Fruit fly (Drosophila melanogaster) whole organism, pupa: ENCODE data around the gene CG7632.
A peak's percentile ranks its signal among the peaks of the same experiment; 100 is the strongest.

ENCODE experiments used
- CG10348 ChIP-seq: fragments of 200-800 bp; sonication (Bioruptor generic); IDR thresholded peaks from 2 replicates; pipeline ENCODE4 v1.3.6; 2022; ENCODE audit warnings: missing biosample characterization, missing genetic modification characterization
- CG12605 ChIP-seq: fragments of 200-800 bp; sonication (Bioruptor generic); IDR thresholded peaks from 2 replicates; pipeline ENCODE4 v1.3.6; 2022; ENCODE audit warnings: missing biosample characterization, missing genetic modification characterization
- CG13204 ChIP-seq: fragments of 200-800 bp; sonication (Bioruptor generic); optimal IDR thresholded peaks from 2 replicates; lab custom pipeline; 2018; ENCODE audit warnings: missing biosample characterization, mild to moderate bottlenecking, missing genetic modification characterization, moderate library complexity
- CG14655 ChIP-seq: fragments of 200-800 bp; sonication (Bioruptor generic); optimal IDR thresholded peaks from 3 replicates; lab custom pipeline; 2017; ENCODE audit warnings: mild to moderate bottlenecking, missing biosample characterization, missing genetic modification reagents, missing genetic modification characterization
- CG15710 ChIP-seq: fragments of 200-800 bp; sonication (Bioruptor generic); optimal IDR thresholded peaks from 2 replicates; lab custom pipeline; 2018; ENCODE audit warnings: missing biosample characterization, mild to moderate bottlenecking, missing genetic modification characterization, moderate library complexity
- CG17806 ChIP-seq: fragments of 200-800 bp; sonication (Bioruptor generic); optimal IDR thresholded peaks from 2 replicates; lab custom pipeline; 2018; ENCODE audit warnings: missing biosample characterization, mild to moderate bottlenecking, missing genetic modification characterization, moderate library complexity
- CG32121 ChIP-seq: fragments of 200-800 bp; sonication (Bioruptor generic); IDR thresholded peaks from 2 replicates; pipeline ENCODE4 v1.3.6; 2022; ENCODE audit warnings: missing biosample characterization, missing genetic modification characterization
- CG34367 ChIP-seq: fragments of 200-800 bp; sonication (Bioruptor generic); optimal IDR thresholded peaks from 2 replicates; lab custom pipeline; 2018; ENCODE audit warnings: missing biosample characterization, mild to moderate bottlenecking, missing genetic modification characterization
- CG4496 ChIP-seq: fragments of 200-800 bp; sonication (Bioruptor generic); IDR thresholded peaks from 3 replicates; pipeline ENCODE4 v1.3.6; 2022; ENCODE audit warnings: missing biosample characterization, missing genetic modification characterization
- CG8159 ChIP-seq: fragments of 200-800 bp; sonication (Bioruptor generic); optimal IDR thresholded peaks from 3 replicates; lab custom pipeline; 2018; ENCODE audit warnings: missing biosample characterization, mild to moderate bottlenecking, missing genetic modification characterization, moderate library complexity
- CG8301 ChIP-seq: fragments of 200-800 bp; sonication (Bioruptor generic); optimal IDR thresholded peaks from 2 replicates; lab custom pipeline; 2018; ENCODE audit warnings: missing biosample characterization, mild to moderate bottlenecking, missing genetic modification characterization
- CG9948 ChIP-seq: fragments of 200-800 bp; sonication (Bioruptor generic); optimal IDR thresholded peaks from 2 replicates; lab custom pipeline; 2018; ENCODE audit warnings: missing biosample characterization, mild to moderate bottlenecking, missing genetic modification characterization, moderate library complexity
- D1 ChIP-seq: fragments of 200-800 bp; sonication (Bioruptor generic); optimal IDR thresholded peaks from 2 replicates; lab custom pipeline; 2018; ENCODE audit warnings: missing biosample characterization, mild to moderate bottlenecking, missing genetic modification characterization, moderate library complexity
- EcR ChIP-seq: fragments of 200-800 bp; sonication (Bioruptor generic); optimal IDR thresholded peaks from 3 replicates; lab custom pipeline; 2019; ENCODE audit warnings: missing biosample characterization, missing genetic modification characterization, mild to moderate bottlenecking, moderate library complexity, missing genetic modification reagents
- Ets98B ChIP-seq: fragments of 200-800 bp; sonication (Bioruptor generic); IDR thresholded peaks from 2 replicates; pipeline ENCODE4 v1.3.6; 2022; ENCODE audit warnings: missing biosample characterization, missing genetic modification characterization
- Pif1A ChIP-seq: fragments of 200-800 bp; sonication (Bioruptor generic); optimal IDR thresholded peaks from 3 replicates; lab custom pipeline; 2016; ENCODE audit warnings: missing biosample characterization, missing genetic modification characterization
- Pif1B ChIP-seq: fragments of 200-800 bp; sonication (Bioruptor generic); optimal IDR thresholded peaks from 3 replicates; lab custom pipeline; 2016; ENCODE audit warnings: missing biosample characterization, missing genetic modification characterization
- Snoo ChIP-seq: fragments of 200-800 bp; sonication (Bioruptor generic); optimal IDR thresholded peaks from 3 replicates; lab custom pipeline; 2017; ENCODE audit warnings: missing biosample characterization, mild to moderate bottlenecking, missing genetic modification characterization, inconsistent platforms
- fd96Ca ChIP-seq: fragments of 200-800 bp; sonication (Bioruptor generic); IDR thresholded peaks from 3 replicates; pipeline ENCODE4 v1.3.6; 2022; ENCODE audit warnings: missing biosample characterization, missing genetic modification characterization
- gl ChIP-seq: fragments of 200-800 bp; sonication (Bioruptor generic); optimal IDR thresholded peaks from 2 replicates; lab custom pipeline; 2018; ENCODE audit warnings: missing biosample characterization, mild to moderate bottlenecking, missing genetic modification characterization
- rn ChIP-seq: fragments of 200-800 bp; sonication (Bioruptor generic); IDR thresholded peaks from 2 replicates; pipeline ENCODE4 v1.3.6; 2022; ENCODE audit warnings: missing biosample characterization, missing genetic modification characterization

The CG7632 gene

DNA sequence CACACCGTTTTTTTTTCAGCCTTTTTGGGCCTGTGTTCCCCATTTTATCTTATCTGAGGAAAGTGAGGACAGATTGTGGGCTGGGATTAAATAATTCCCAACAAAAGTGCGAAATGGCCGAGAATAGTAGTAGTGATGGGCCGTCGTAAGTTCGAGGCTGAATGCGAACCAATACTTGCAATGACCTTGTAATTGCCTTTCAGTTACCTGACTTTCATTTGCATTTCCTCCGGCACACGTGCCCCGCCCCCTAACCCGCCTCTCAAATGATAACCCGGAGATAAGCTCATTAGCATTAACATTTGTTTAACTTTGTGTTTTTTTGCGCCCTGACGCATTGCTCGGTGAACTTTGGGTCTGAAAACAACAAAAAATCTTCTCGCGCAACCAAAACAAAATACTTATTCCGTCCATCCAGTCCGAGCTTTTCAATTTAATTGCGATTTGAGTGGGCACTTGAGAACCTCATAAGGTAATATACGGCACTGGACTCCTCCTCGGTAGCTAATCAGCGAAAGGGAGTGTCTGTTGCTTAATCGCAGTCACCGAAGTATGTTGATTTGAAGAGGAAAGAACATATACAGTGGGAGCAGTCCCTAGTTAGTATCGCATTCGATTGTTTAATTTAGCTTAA, 26.5 kb upstream of the CG7632 start:
- TF ChIP-seq CG34367 (tag; lab: Kevin White, UChicago), result no peak
- TF ChIP-seq CG8301, result no peak
- no peak for TF ChIP-seq CG17806 (tag; lab: Kevin White, UChicago)
- no peak for TF ChIP-seq CG12605 (GFP tag; lab: Robert Waterston, UW)
- no peak for TF ChIP-seq CG8159
- TF ChIP-seq Pif1B (GFP tag; lab: Kevin White, UChicago), result no peak

DNA sequence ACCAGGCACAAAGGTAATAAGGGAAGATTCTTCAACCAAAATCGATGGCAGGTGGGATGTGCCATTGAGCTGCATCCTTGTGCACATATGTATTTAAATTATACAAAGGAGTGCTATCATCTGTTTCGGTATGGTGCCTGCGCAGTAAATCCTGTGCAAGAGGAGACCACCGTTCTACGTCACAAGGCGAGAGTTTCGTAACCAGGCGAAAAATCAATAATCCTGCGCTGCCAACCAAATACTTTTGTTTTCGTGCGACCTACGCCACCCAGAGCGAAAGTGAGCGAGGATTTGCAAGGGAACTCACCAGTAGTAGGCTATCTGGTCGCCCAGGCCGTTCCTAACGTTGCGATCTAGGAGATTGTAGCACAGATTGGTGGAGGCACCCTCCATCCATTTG, 25.3 kb upstream of the CG7632 start:
- TF ChIP-seq CG8159, result no peak
- TF ChIP-seq Ets98B, result no peak
- no peak for TF ChIP-seq CG8301
- no peak for TF ChIP-seq CG10348 (GFP tag; lab: Robert Waterston, UW)
- TF ChIP-seq gl (tag; lab: Kevin White, UChicago), result no peak
- no peak for TF ChIP-seq rn (GFP tag; lab: Robert Waterston, UW)
- TF ChIP-seq Pif1B (GFP tag; lab: Kevin White, UChicago), result no peak
- no peak for TF ChIP-seq CG12605 (GFP tag; lab: Robert Waterston, UW)
- TF ChIP-seq CG4496 (GFP tag; lab: Robert Waterston, UW), result no peak
- TF ChIP-seq D1 (tag; lab: Kevin White, UChicago), result no peak
- no peak for TF ChIP-seq CG9948 (tag; lab: Kevin White, UChicago)
- no peak for TF ChIP-seq Pif1A (GFP tag; lab: Kevin White, UChicago)
- no peak for TF ChIP-seq CG17806 (tag; lab: Kevin White, UChicago)
- TF ChIP-seq CG14655 (GFP tag; lab: Kevin White, UChicago), result no peak
- no peak for TF ChIP-seq Snoo (tag; lab: Kevin White, UChicago)
- TF ChIP-seq fd96Ca, result no peak
- TF ChIP-seq CG32121 (GFP tag; lab: Robert Waterston, UW), result no peak
- TF ChIP-seq CG15710, result no peak
- no peak for TF ChIP-seq CG13204 (GFP tag; lab: Kevin White, UChicago)
- no peak for TF ChIP-seq EcR (GFP tag; lab: Kevin White, UChicago)

DNA sequence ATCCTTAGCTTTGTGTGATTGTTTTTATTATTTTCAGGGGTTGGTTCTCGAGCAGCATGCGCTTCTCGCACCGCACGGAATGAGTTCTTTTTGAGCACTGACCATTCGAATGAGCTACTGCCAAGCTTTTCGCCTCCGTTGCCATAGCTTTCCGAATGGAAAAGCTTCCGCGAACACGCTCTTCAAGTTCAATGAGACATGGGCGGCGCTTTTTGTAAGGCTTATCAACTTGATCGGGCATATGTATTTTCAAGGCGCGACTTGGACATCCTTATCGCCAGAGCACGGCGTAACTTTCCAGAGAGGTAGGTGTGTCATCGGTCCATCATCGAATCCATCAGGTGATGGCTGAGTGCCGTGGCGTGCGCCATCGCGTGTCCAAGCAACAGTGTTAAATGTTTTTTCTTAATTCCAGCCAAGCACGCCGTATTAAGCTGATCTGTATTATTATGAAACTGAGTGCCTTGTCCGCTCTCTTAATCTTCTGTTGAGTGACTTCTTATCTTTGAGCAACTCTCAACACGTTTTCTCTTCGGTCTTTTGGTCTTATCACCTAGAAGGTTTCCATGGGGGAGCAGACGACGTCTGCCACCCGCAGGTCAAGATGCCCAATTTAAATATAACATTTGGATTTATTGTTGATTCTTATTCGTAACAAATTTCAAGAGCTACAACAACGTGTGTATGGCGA, 24.5 kb upstream of the CG7632 start, which contains the start of gene AcCoAS:
AcCoAS (minus strand) TSS at position 368 of the 691 bp plus-strand sequence.
- TF ChIP-seq CG13204 (GFP tag; lab: Kevin White, UChicago), result no peak
- peak; percentile 11 for TF ChIP-seq CG8159
- TF ChIP-seq CG12605 (GFP tag; lab: Robert Waterston, UW), result no peak; the same call in none of the 2 replicates
- 0 out of 3 replicates have a peak, but pooled peaks have one; percentile 14 for TF ChIP-seq fd96Ca
- no peak for TF ChIP-seq D1 (tag; lab: Kevin White, UChicago)
- TF ChIP-seq CG10348 (GFP tag; lab: Robert Waterston, UW), result no peak
- TF ChIP-seq CG14655 (GFP tag; lab: Kevin White, UChicago), result no peak
- peak; percentile 81 for TF ChIP-seq CG4496 (GFP tag; lab: Robert Waterston, UW)
- no peak for TF ChIP-seq Pif1B (GFP tag; lab: Kevin White, UChicago)
- peak; percentile 39; the same call in 1 of the 2 replicates for TF ChIP-seq CG32121 (GFP tag; lab: Robert Waterston, UW)
- peak; percentile 43 for TF ChIP-seq gl (tag; lab: Kevin White, UChicago)
- peak; percentile 67 for TF ChIP-seq EcR (GFP tag; lab: Kevin White, UChicago)
- peak; percentile 53 for TF ChIP-seq Snoo (tag; lab: Kevin White, UChicago)
- no peak for TF ChIP-seq rn (GFP tag; lab: Robert Waterston, UW)
- no peak for TF ChIP-seq CG34367 (tag; lab: Kevin White, UChicago)
- TF ChIP-seq Ets98B, result peak; percentile 28; the same call in 1 of the 2 replicates
- peak; percentile 23 for TF ChIP-seq CG9948 (tag; lab: Kevin White, UChicago)
- peak; percentile 34 for TF ChIP-seq Pif1A (GFP tag; lab: Kevin White, UChicago)
- no peak for TF ChIP-seq CG17806 (tag; lab: Kevin White, UChicago)
- peak; percentile 30 for TF ChIP-seq CG15710
- no peak for TF ChIP-seq CG8301

DNA sequence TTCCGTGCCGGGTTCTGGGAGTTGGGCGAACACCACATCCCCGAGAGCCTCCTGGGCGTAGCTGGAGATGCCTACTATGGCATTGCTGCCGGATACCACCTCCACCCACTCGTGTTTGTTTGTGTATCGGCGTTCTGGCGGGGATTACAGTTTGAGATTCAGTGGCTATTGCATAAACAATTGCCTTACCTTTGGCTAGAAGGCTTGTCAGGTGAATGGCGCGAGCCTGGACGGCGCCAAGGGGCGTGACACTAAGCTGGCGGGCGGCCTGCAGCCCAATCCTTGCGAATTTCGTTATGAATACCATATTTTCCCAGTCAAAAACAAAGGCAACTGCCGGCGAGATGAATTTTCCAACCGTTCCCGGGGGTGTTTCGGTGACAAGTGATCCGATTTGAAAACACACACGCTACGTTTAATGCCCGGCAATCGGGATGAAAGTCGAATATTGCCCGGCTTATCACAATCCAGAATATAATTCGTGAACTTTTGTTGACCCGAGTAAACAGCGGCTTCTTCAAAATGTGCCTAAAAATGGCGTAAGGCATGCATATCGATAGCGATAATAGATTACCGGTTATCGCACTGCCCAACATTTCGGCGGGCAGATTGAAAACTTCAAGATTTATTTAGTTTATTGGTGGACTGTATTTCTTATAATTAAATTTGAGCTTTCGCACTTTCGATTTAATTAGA, 23.4 kb upstream of the CG7632 start, which contains the start of gene ppl:
ppl (minus strand) TSS at position 511 of the 696 bp plus-strand sequence.
- TF ChIP-seq Snoo (tag; lab: Kevin White, UChicago) (no peak), EcR (GFP tag; lab: Kevin White, UChicago) (peak; percentile 77)

dm6 chr3L:21281706-21282105, 22.8 kb upstream of the CG7632 start:
- no peak for TF ChIP-seq CG15710

- TF ChIP-seq EcR (GFP tag; lab: Kevin White, UChicago) (no peak), CG15710 (no peak), CG32121 (GFP tag; lab: Robert Waterston, UW) (no peak), rn (GFP tag; lab: Robert Waterston, UW) (no peak)
Measured at dm6 chr3L:21282741-21283140, 21.8 kb upstream of the CG7632 start.
